Fruit fly (Drosophila melanogaster) Kc167 (cell line): ENCODE data around the gene CG6724.

Source experiments
- Myc ChIP-seq: fragments of >200 bp; optimal IDR thresholded peaks from 2 replicates; lab custom pipeline; 2017; ENCODE audit warnings: missing external identifiers
- Sin3A ChIP-seq: fragments of >200 bp; optimal IDR thresholded peaks from 2 replicates; lab custom pipeline; 2018; ENCODE audit warnings: missing external identifiers
- h ChIP-seq: fragments of >200 bp; optimal IDR thresholded peaks from 3 replicates; lab custom pipeline; 2018; ENCODE audit warnings: missing external identifiers
- insv ChIP-seq: fragments of >200 bp; optimal IDR thresholded peaks from 3 replicates; lab custom pipeline; 2018; ENCODE audit warnings: missing external identifiers
- psq ChIP-seq: fragments of >200 bp; optimal IDR thresholded peaks from 2 replicates; lab custom pipeline; 2017; ENCODE audit warnings: missing external identifiers
- ttk ChIP-seq: sonication (Bioruptor generic); optimal IDR thresholded peaks from 2 replicates; lab custom pipeline; 2017; ENCODE audit warnings: missing external identifiers

The CG6724 gene

dm6 chr2L:10749607-10750467, 19.9 kb downstream of the CG6724 start:
- no peak for TF ChIP-seq insv (lab: Kevin White, UChicago)
- TF ChIP-seq ttk (lab: Kevin White, UChicago) = no peak
- no peak for TF ChIP-seq Myc (lab: Kevin White, UChicago)
- no peak for TF ChIP-seq h (lab: Kevin White, UChicago)
- no peak for TF ChIP-seq Sin3A
- no peak for TF ChIP-seq psq (lab: Kevin White, UChicago)

DNA sequence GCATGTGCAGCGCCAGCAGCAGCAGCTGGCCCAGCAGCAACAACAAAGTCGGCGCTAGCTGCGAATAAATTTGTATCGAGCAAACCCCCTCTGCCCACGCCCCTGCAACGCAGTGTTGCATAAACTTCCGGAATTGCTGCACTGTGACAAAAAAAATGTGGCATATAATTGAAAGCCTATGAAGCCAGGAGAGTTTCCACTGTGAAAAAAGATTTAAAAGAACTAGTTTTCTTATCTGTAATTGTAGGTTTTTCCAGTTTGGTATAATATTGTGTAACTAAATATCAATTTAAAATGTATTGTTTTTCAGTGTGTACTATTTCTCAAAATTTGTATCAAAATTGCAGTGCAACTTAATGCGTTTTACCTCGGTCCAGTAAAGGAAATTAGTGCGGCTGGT, 21.5 kb downstream of the CG6724 start:
- TF ChIP-seq h (lab: Kevin White, UChicago) (no peak), insv (lab: Kevin White, UChicago) (no peak), Sin3A (no peak), psq (lab: Kevin White, UChicago) (no peak), Myc (lab: Kevin White, UChicago) (no peak), ttk (lab: Kevin White, UChicago) (no peak)

dm6 chr2L:10743714-10744113, 26.0 kb downstream of the CG6724 start, which contains the start of gene CG6729:
TSS of gene CG6729 (minus strand) at chr2L:10743935.
- TF ChIP-seq Myc (lab: Kevin White, UChicago) (no peak), ttk (lab: Kevin White, UChicago) (no peak), insv (lab: Kevin White, UChicago) (no peak), h (lab: Kevin White, UChicago) (no peak), Sin3A (no peak), psq (lab: Kevin White, UChicago) (no peak)

dm6 chr2L:10736993-10737756, 32.6 kb downstream of the CG6724 start, which contains the start of the genes Vha16-5 and CG12299:
TSS of gene Vha16-5 (minus strand) at chr2L:10737043.
TSS of gene CG12299 (plus strand) at chr2L:10737345.
- no peak for TF ChIP-seq ttk (lab: Kevin White, UChicago)
- TF ChIP-seq Myc (lab: Kevin White, UChicago) = no peak
- no peak for TF ChIP-seq insv (lab: Kevin White, UChicago)
- TF ChIP-seq h (lab: Kevin White, UChicago) = no peak
- TF ChIP-seq psq (lab: Kevin White, UChicago) = no peak
- TF ChIP-seq Sin3A = no peak

DNA sequence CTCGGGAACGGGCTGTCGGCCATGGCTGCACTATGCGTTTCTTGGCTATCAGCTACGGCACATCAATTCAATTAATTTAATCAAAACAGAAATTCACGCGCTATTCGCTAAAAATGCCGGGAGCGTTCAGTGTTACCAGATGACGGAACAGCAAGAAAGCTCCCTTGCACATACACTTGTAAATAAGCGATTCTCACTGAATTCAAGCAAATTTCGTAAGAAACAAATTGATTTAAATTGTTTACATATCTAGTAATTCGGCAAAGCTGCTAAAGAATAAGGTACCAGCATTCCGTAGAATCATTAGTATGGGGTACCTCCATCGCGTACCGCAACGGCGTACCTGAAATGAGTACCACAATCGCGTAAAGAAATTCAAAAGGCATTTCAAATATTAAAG, 33.8 kb downstream of the CG6724 start, which contains the start of gene Nup107:
TSS of gene Nup107 (minus strand) at position 149 of the 400 bp plus-strand sequence.
- no peak for TF ChIP-seq Myc (lab: Kevin White, UChicago)
- TF ChIP-seq ttk (lab: Kevin White, UChicago) = no peak
- TF ChIP-seq h (lab: Kevin White, UChicago) = no peak
- TF ChIP-seq psq (lab: Kevin White, UChicago) = no peak
- TF ChIP-seq Sin3A = no peak
- no peak for TF ChIP-seq insv (lab: Kevin White, UChicago)

DNA sequence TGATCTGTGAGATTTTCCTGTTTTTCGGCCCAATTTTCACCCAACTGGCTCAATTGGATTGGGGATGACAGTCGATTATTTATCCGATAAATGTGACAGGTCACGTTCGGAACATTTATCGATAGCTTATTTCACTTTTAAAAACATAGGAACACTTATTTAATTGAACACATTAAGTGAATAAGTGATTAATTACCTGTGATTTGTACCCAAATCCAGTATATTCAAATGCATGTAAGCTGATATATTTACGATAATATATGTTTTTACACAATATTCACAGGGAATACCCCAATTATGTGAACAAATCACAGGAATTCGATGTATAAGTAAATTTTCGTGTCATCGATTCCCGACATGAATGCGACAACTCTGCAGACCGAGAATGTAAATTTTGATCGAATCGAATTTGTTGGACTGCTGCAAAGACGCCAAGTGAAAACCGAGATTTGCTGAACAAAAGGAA, 37.4 kb downstream of the CG6724 start, which contains the start of the genes EMC3 and Dpy-30L1:
TSS of gene EMC3 (minus strand) at position 81 of the 466 bp plus-strand sequence.
TSS of gene Dpy-30L1 (plus strand) at position 311 of the 466 bp plus-strand sequence.
- TF ChIP-seq ttk (lab: Kevin White, UChicago) (no peak), h (lab: Kevin White, UChicago) (no peak), psq (lab: Kevin White, UChicago) (no peak), insv (lab: Kevin White, UChicago) (no peak), Sin3A (no peak), Myc (lab: Kevin White, UChicago) (no peak)

DNA sequence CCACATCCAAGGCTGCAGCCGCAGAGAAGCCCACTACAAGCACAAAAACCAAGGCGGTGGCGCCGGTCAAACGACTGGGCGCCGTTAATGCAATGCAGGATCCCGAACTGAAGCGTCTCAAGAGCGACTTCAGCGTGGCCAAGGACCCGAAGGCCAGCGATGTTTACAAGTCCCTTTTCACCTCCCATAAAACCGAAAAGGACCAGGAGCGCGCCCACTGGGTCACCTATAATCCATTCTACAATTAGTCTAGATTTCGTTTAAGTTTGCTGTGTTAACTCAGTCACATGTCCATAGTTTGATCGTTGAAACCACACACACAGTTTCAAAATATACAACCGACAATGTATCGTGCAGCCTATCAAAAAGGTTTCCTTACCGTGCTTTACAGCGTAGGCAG, 39.8 kb downstream of the CG6724 start, which contains the start of gene CG17118:
TSS of gene CG17118 (plus strand) at position 301 of the 400 bp plus-strand sequence.
- no peak for TF ChIP-seq psq (lab: Kevin White, UChicago)
- TF ChIP-seq ttk (lab: Kevin White, UChicago) = no peak
- TF ChIP-seq Sin3A = no peak
- no peak for TF ChIP-seq h (lab: Kevin White, UChicago)
- TF ChIP-seq insv (lab: Kevin White, UChicago) = no peak
- no peak for TF ChIP-seq Myc (lab: Kevin White, UChicago)

DNA sequence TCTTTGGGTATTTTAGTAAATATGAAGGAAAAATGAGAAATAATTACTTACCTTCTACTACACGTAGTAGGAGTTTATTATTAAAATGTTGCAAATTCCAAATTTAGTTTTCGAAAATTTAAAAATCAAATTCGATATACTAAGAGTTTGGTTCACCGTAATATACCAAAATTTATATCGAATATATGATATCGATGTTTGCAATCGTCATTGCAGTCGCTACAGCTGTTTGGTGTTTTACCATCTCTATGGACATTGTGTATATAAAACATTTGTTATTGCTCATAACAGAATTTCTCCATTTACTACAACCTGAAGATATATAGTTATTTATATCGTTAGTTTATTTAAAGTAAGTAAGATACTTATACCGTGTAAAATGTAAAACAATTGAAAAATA, 41.0 kb downstream of the CG6724 start, which contains the start of gene CG6443:
TSS of gene CG6443 (plus strand) at position 228 of the 400 bp plus-strand sequence.
- no peak for TF ChIP-seq psq (lab: Kevin White, UChicago)
- TF ChIP-seq Myc (lab: Kevin White, UChicago) = no peak
- no peak for TF ChIP-seq ttk (lab: Kevin White, UChicago)
- no peak for TF ChIP-seq Sin3A
- TF ChIP-seq insv (lab: Kevin White, UChicago) = no peak
- no peak for TF ChIP-seq h (lab: Kevin White, UChicago)

DNA sequence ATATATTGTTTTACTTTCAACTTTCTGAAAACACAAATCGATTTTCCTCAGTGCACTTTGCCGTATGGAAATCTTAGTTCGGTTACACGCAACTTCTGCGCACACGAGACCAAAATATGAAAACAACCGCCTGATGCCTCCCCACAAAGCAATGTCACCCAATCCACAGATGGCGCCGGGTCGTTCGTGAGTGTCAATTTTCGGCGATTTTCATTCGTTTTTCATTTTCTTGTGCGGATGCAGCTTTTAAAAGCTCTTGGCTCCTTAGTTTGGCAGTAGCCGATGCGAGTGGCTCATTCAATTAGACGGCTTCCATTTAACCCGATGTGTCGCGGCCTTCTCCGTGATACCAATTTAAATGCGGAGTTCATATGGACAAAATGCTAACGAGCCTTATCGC, 45.8 kb downstream of the CG6724 start, which contains the start of gene CG6431:
TSS of gene CG6431 (plus strand) at position 301 of the 400 bp plus-strand sequence.
- TF ChIP-seq h (lab: Kevin White, UChicago) (no peak), Myc (lab: Kevin White, UChicago) (no peak), psq (lab: Kevin White, UChicago) (no peak), insv (lab: Kevin White, UChicago) (no peak), ttk (lab: Kevin White, UChicago) (no peak), Sin3A (no peak)

- TF ChIP-seq h (lab: Kevin White, UChicago) (no peak), Myc (lab: Kevin White, UChicago) (no peak)
Measured at dm6 chr2L:10721535-10721934, 48.2 kb downstream of the CG6724 start.
